Fruit fly (Drosophila melanogaster): ENCODE results near the gene Polr1F.

DNA sequence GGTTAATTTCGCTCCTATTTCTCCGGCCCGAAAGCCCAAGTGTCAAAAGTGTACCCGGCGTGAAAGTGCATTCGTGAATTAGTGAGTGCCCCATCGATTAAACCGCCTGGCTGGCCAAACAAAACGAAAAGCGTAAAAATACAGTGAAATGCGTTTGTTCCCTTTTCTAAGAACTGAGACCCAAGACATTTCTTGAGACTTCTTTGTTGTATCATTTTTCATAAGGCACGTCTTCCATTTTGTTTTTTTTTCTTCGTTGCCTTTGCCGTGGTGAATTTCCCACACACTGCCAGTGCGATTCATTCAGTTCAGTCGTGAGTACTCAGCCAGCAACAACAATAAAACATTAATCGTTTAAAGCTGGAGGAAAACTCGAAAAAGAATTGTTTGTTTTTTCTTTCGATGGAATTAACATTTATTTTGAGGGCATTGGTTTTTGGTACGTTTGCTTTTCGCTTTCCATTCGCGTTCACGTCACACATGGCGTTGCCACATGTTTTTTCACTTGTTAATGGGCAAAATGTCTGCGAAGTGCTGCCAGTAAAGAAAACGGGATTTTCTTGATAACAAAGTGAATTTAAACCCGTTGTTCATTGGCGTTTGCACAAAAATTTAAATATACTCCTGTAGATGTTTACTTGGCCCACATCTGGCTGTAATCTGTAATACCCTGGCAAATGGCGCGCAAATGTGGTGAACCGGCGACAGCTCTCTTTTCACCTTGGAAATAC lies 13.9 kb upstream of the Polr1F start:
- no peak for TF ChIP-seq CG8478 (optimal IDR thresholded peaks at IDR 0.05)
- TF ChIP-seq CTCF (optimal IDR thresholded peaks at IDR 0.05): no peak
